Worm (Caenorhabditis elegans): Measurements from ENCODE around the gene C08B6.10.
A peak's percentile ranks its signal among the peaks of the same experiment; 100 is the strongest.

The C08B6.10 gene

DNA sequence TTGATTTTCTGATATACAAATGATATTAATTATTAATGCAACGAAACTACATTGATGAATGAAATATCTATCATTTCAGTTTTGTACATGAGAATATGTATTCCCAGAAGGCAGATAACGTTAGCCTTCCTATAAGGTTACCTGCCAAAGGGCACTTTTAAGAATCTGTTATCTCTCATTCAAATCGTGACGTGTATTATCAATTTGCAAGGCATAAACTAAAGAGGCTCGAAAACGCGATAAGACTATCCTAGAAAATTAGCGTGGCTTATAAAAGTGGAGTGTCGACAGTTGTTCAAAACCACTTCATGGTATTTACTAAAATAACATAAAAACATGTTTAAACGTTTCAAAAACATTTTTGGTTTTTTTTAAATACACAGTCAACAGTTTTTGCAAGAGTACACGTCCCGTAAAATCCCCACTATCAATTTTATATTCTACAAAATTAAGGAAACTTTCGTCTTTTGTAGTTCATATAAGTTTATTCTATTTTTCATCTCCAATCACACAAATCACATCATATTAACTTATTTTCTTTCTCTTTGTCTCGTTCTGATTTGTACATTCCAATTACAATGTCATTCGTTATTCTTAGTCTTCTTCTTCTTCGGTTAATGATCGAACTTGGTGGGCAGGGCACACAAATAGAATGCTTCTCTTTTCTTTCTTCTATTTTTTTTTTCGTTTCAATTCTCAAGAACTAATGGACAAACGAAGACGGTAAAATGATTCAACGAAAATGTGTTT lies at the start of gene C08B6.10:
TSS of gene C08B6.10 (plus strand) at position 700 of the 750 bp plus-strand sequence.
- TF ChIP-seq ztf-11 (tag; optimal IDR thresholded peaks at IDR 0.05) (no peak), daf-12 (tag; optimal IDR thresholded peaks at IDR 0.05) (no peak), ceh-28 (tag; optimal IDR thresholded peaks at IDR 0.05) (no peak), elt-2 (tag; optimal IDR thresholded peaks at IDR 0.05) (peak; percentile 68), nhr-237 (tag; optimal IDR thresholded peaks at IDR 0.05) (no peak), lsy-12 (tag; optimal IDR thresholded peaks at IDR 0.05) (no peak)

DNA sequence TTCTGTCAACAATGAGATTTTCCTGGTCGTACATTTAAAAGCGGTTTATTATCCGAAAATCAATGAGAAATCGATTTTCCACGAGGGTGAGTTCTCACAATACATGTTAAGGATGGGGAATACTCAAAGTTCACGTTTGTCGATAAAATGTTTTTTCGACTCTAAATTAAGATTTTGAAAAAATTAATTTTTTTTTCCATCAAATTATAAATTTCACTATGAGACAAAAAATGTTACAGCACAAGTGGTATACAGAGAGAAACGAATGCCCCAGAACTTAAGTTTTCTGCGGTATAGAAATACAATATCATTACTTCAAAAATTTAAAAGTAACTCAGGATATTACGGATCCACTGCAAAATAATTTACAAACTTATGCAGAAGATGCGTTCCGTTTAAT lies 47.1 kb upstream of the C08B6.10 start, which contains the start of gene R04B5.1:
TSS of gene R04B5.1 (minus strand) at position 101 of the 400 bp plus-strand sequence.
- TF ChIP-seq daf-12 (tag; optimal IDR thresholded peaks at IDR 0.05), result no peak
- TF ChIP-seq ceh-9 (tag; optimal IDR thresholded peaks at IDR 0.05), result no peak
- TF ChIP-seq ZK546.5 (tag; optimal IDR thresholded peaks at IDR 0.05), result no peak
- TF ChIP-seq snpc-4 (tag; optimal IDR thresholded peaks at IDR 0.05), result no peak
- TF ChIP-seq nhr-11 (tag; optimal IDR thresholded peaks at IDR 0.05), result no peak
- no peak for TF ChIP-seq unc-39 (tag; optimal IDR thresholded peaks at IDR 0.05)

DNA sequence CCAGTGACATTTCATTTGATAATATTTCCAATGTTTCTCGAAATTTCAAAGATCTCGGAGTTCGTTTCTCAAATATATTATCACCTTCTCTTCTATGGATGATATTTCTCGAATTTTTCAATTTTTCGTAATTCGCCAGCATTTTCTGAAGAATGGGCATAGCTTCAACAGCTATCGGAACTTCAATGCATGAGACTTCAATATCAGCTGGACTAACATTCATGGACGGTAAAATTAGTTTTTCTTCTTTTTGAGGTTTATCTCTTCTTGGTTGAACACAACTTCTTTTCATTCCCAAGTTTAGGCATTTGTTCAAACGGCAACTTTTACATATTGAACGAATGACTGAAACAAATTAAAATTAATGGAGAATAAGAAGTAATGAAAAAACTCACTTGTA lies 44.4 kb upstream of the C08B6.10 start:
- TF ChIP-seq pha-4 (tag; optimal IDR thresholded peaks at IDR 0.05), result no peak
- TF ChIP-seq nhr-25 (tag; optimal IDR thresholded peaks at IDR 0.05), result no peak
- TF ChIP-seq eor-1 (tag; optimal IDR thresholded peaks at IDR 0.05), result no peak
- no peak for TF ChIP-seq nhr-43 (tag; optimal IDR thresholded peaks at IDR 0.05; ENCODE audit: poor library complexity, severe bottlenecking)

DNA sequence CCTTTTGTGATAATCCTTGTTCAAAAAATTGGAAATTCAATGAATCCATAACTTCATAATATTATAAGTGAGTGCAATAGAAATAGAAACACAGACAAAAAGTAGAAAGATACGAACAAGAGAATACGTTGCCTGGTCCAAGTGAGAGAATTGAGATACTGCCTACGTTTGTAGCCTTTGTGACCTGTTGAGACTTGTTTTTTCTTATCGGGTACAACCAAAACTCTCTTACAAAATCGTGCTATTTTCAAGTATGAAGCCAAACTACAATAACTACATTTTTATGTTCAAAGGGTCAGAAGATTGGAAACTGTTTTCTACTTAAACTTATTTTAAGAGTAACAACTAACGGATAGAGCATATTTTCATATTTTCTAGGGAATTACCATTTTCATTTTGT lies 43.7 kb upstream of the C08B6.10 start, which contains the start of gene nhr-205:
TSS of gene nhr-205 (minus strand) at position 141 of the 400 bp plus-strand sequence.
- no peak for TF ChIP-seq ztf-11 (tag; optimal IDR thresholded peaks at IDR 0.05)
- peak; percentile 77 for TF ChIP-seq nhr-76 (tag; optimal IDR thresholded peaks at IDR 0.05)

DNA sequence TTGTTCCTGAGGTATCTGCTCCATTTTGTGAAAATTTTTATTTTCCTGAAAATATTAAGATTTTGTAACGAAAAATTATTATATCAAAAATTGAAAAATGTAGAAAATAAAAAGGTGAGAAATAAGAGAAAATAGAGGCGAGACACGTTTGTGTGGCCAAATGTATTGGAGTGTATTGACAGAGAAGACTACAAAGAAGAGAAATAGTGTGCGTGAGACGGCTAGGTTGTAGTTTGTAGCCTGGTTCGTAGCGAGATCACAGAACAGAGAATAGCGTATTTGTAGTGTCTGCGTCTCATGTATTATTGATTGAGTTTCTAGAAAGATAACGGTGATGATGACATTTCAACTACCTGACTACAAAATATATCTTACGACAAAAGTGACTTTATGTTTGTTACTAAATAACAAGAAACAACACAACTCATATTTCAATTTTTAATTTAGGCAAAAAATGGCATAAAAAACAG lies 41.3 kb upstream of the C08B6.10 start, which contains the start of gene nhr-12:
TSS of gene nhr-12 (minus strand) at position 51 of the 470 bp plus-strand sequence.
- peak; percentile 0 for TF ChIP-seq nfya-1 (tag; optimal IDR thresholded peaks at IDR 0.05; ENCODE audit: insufficient read depth)
- TF ChIP-seq unc-39 (tag; optimal IDR thresholded peaks at IDR 0.05), result no peak
- no peak for TF ChIP-seq nhr-77 (tag; optimal IDR thresholded peaks at IDR 0.05)
- TF ChIP-seq skn-1 (tag; optimal IDR thresholded peaks at IDR 0.05), result peak; percentile 2
- no peak for TF ChIP-seq snpc-4 (tag; optimal IDR thresholded peaks at IDR 0.05)
- TF ChIP-seq nhr-11 (tag; optimal IDR thresholded peaks at IDR 0.05), result peak; percentile 8
- TF ChIP-seq ceh-28 (tag; optimal IDR thresholded peaks at IDR 0.05), result peak; percentile 28
- peak; percentile 45 for TF ChIP-seq elt-2 (tag; optimal IDR thresholded peaks at IDR 0.05)

DNA sequence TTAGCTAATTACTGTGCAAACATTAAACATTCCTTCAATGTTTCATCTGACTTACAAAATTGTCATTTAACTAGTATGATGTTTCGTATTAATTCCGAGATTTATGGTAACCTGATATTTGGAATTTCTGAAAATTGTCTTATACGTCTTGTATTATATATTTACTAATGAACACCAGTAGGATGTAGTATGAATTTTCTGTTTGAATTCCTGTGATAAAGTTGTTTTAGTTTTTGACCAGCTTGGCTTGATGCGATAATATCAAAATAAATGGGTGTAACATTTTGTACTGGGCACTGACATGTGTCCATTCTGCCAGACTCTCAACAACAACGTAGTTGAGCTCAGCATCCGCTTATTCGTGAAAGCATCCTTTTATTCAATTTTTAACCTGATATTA lies 40.4 kb upstream of the C08B6.10 start, which contains the start of gene R04B5.6:
TSS of gene R04B5.6 (plus strand) at position 301 of the 400 bp plus-strand sequence.
- peak; percentile 18 for TF ChIP-seq ztf-4 (tag; optimal IDR thresholded peaks at IDR 0.05)
- TF ChIP-seq nfya-1 (tag; optimal IDR thresholded peaks at IDR 0.05; ENCODE audit: insufficient read depth), result no peak
- no peak for TF ChIP-seq nhr-25 (tag; optimal IDR thresholded peaks at IDR 0.05)
- peak; percentile 63 for TF ChIP-seq nhr-76 (tag; optimal IDR thresholded peaks at IDR 0.05)

DNA sequence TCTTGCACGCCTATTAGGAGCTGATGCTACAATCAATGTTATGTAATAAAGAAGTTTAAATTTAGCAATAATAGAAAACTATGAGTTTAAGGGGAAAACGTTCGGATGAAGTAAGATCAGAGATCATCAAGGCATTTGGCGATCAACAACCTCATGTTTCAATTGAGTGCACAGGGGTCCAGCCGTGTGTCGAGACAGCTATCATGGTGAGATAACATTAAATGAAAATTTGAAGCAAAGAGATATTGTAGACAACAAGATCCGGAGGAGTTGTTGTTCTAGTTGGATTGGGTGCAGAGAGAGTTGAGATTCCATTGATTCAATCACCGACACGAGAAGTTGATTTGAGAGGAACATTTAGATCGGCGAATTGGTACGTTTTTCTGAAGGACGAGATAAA lies 39.2 kb upstream of the C08B6.10 start:
- TF ChIP-seq elt-3 (tag; optimal IDR thresholded peaks at IDR 0.05), result no peak
- no peak for TF ChIP-seq elt-1 (tag; optimal IDR thresholded peaks at IDR 0.05)
- peak; percentile 35 for TF ChIP-seq nhr-76 (tag; optimal IDR thresholded peaks at IDR 0.05)

DNA sequence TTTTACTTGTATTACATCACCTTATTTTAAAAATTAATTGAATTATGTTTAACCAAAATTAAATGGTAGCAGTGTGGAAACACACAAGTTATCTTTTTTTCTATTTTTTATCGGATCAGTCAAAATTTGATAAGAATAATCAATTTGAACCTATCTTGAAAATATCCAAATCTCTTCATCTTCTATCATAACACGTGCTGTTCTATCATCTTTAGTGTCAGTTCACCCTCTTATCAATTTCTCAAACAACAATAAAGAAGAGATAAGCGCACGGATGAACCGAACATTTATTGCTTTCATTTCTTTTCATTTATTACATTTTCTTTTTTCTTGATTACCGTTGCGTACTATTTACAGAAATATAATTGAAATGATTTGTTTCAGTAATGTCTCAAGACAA lies 38.2 kb upstream of the C08B6.10 start, which contains the start of gene R04B5.5:
TSS of gene R04B5.5 (plus strand) at position 378 of the 400 bp plus-strand sequence.
- TF ChIP-seq elt-2 (tag; optimal IDR thresholded peaks at IDR 0.05) (peak; percentile 91), ZK546.5 (tag; optimal IDR thresholded peaks at IDR 0.05) (no peak), nfya-1 (tag; optimal IDR thresholded peaks at IDR 0.05; ENCODE audit: insufficient read depth) (no peak), egl-27 (tag; optimal IDR thresholded peaks at IDR 0.05) (no peak), ztf-4 (tag; optimal IDR thresholded peaks at IDR 0.05) (peak; percentile 61), mdl-1 (tag; optimal IDR thresholded peaks at IDR 0.05) (peak; percentile 18), zag-1 (tag; optimal IDR thresholded peaks at IDR 0.05) (no peak), nhr-28 (tag; optimal IDR thresholded peaks at IDR 0.05) (no peak), skn-1 (tag; optimal IDR thresholded peaks at IDR 0.05) (no peak), pha-4 (tag; optimal IDR thresholded peaks at IDR 0.05) (no peak), nhr-23 (tag; optimal IDR thresholded peaks at IDR 0.05) (peak; percentile 60), elt-3 (tag; optimal IDR thresholded peaks at IDR 0.05) (peak in 1 of 3 experiments; percentile 71), lsy-12 (tag; optimal IDR thresholded peaks at IDR 0.05) (no peak), nhr-11 (tag; optimal IDR thresholded peaks at IDR 0.05) (no peak), nhr-43 (tag; optimal IDR thresholded peaks at IDR 0.05; ENCODE audit: poor library complexity, severe bottlenecking) (peak; percentile 59), pqm-1 (tag; optimal IDR thresholded peaks at IDR 0.05) (peak; percentile 81), nhr-25 (tag; optimal IDR thresholded peaks at IDR 0.05) (no peak), nhr-76 (tag; optimal IDR thresholded peaks at IDR 0.05) (peak; percentile 62), egl-5 (tag; optimal IDR thresholded peaks at IDR 0.05) (no peak), ceh-9 (tag; optimal IDR thresholded peaks at IDR 0.05) (no peak), nhr-67 (tag; optimal IDR thresholded peaks at IDR 0.05) (no peak), fkh-2 (tag; optimal IDR thresholded peaks at IDR 0.05) (no peak), snpc-4 (tag; optimal IDR thresholded peaks at IDR 0.05) (no peak), jun-1 (tag; optimal IDR thresholded peaks at IDR 0.05) (peak; percentile 39), fkh-10 (GFP tag; optimal IDR thresholded peaks at IDR 0.05) (no peak), unc-39 (tag; optimal IDR thresholded peaks at IDR 0.05) (no peak)
